Fruit fly (Drosophila melanogaster): ENCODE measurements around the gene Pop4.

Pop4 gene

DNA sequence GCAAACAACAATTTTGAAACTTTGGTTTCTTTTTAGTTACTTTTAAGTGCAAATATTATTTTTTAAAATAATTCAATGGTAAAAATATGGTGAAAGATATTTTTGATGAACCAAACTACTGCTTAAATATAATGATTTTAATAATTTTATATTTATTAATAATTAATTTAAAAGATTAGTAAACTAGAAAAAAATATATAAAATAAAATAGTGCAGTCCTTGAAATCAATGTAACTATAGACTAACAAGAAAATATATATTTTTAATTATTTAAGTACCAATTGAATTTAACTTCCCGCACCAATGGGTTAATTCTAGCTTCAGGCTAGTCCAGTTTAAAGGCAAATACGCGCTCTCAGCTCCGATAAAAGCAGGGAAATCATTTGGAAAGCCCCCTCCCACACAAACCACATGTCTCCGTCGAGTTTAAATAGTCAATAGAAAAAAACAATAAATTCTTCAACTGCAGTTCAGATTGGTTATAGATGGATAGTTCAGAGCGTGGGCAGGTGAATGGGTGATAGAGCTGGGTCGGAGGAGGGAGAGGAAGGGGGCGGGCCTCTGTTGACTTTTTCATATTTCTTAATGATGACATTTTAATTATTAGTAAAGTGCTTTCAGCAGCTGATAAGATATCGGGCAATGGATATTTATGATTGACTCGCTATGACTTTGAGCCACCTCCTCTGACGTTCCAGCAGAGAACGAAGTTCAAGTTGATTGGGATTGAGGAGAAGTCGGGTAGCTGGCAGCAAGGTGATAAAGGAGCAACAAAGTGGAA, 16.3 kb downstream of the Pop4 start:
- no peak for TF ChIP-seq pan (optimal IDR thresholded peaks at IDR 0.05)
- no peak for TF ChIP-seq br (GFP tag; optimal IDR thresholded peaks at IDR 0.05)
- TF ChIP-seq jim (GFP tag; optimal IDR thresholded peaks at IDR 0.05) = no peak
- TF ChIP-seq Rel (GFP tag; optimal IDR thresholded peaks at IDR 0.05) = no peak
- peak; percentile 1 for TF ChIP-seq Rel (tag; optimal IDR thresholded peaks at IDR 0.05)

DNA sequence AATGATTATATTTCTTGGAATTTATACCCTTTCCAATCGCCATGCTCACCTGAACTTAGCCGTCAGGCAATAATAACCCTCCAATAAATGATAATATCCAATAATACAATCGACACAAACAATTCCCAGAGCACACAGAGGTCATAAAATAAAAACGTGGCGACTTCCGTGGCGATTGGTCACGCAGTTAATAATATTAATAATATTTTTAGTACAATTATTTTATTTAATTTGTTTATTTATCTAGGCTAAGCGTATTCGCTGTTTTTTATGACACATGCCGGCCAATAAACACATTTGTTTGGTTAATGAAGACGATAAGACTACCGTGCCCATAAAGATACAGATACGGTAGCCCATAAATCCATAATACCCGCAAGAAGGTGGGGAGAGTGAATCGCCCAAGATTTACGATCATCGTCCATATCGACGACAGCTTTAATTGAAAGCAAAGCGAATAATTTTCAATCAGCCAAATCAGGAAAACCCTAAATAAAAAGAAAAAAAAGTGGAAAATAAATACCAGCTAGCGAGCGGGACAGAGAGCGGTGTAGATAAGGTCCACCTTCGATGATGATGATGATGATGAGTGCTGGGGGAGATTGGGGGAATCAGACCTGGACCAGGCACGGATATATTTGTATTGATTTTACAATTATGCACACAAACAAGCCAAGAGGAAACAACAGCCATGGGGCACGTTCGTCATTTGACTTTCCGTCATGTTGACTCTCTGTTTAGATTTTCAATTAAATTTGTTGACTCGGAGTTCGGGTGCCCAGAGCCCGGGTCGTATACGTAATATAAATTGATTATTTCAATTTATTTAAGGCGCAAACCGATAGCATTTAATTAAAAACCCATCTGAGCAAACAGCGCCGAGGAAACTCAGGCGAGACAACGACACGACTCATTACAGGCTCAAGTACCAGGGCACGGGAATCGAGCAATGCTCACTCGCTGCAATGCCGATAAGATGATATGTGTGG, 17.4 kb downstream of the Pop4 start:
- TF ChIP-seq Mio (GFP tag; optimal IDR thresholded peaks at IDR 0.05) = no peak
- TF ChIP-seq jim (GFP tag; optimal IDR thresholded peaks at IDR 0.05) = no peak
- TF ChIP-seq CG32264 (GFP tag; optimal IDR thresholded peaks at IDR 0.05) = no peak
- TF ChIP-seq br (GFP tag; optimal IDR thresholded peaks at IDR 0.05) = no peak
- TF ChIP-seq tai (GFP tag; optimal IDR thresholded peaks at IDR 0.05) = no peak
- TF ChIP-seq brk (GFP tag; optimal IDR thresholded peaks at IDR 0.05) = no peak
- TF ChIP-seq foxo (GFP tag; optimal IDR thresholded peaks at IDR 0.05) = no peak
- no peak for TF ChIP-seq GATAd (GFP tag; optimal IDR thresholded peaks at IDR 0.05)
- peak; percentile 88 for TF ChIP-seq Sp1 (GFP tag; optimal IDR thresholded peaks at IDR 0.05)
- no peak for TF ChIP-seq usp (GFP tag; optimal IDR thresholded peaks at IDR 0.05)
- TF ChIP-seq CG9705 (GFP tag; optimal IDR thresholded peaks at IDR 0.05) = peak; percentile 48
- no peak for TF ChIP-seq Vsx2 (GFP tag; optimal IDR thresholded peaks at IDR 0.05; ENCODE audit: partially characterized antibody)
- TF ChIP-seq Dfd (GFP tag; optimal IDR thresholded peaks at IDR 0.05) = no peak
- no peak for TF ChIP-seq N (GFP tag; optimal IDR thresholded peaks at IDR 0.05)
- no peak for TF ChIP-seq OdsH (GFP tag; optimal IDR thresholded peaks at IDR 0.05)
- no peak for TF ChIP-seq Hnf4 (GFP tag; optimal IDR thresholded peaks at IDR 0.05)
- TF ChIP-seq dl (GFP tag; optimal IDR thresholded peaks at IDR 0.05; ENCODE audit: insufficient read depth in 1 of 2, partially characterized antibody in 2 of 2) = no peak
- TF ChIP-seq h (GFP tag; optimal IDR thresholded peaks at IDR 0.05) = no peak
- no peak for TF ChIP-seq Dif (GFP tag; optimal IDR thresholded peaks at IDR 0.05; ENCODE audit: partially characterized antibody)
- no peak for TF ChIP-seq sv (GFP tag; optimal IDR thresholded peaks at IDR 0.05)
- no peak for TF ChIP-seq lola (GFP tag; optimal IDR thresholded peaks at IDR 0.05)
- no peak for TF ChIP-seq pan (optimal IDR thresholded peaks at IDR 0.05)
- peak; percentile 91 for TF ChIP-seq CrebA (GFP tag; optimal IDR thresholded peaks at IDR 0.05; ENCODE audit: borderline replicate concordance)
- TF ChIP-seq HLH106 (tag; optimal IDR thresholded peaks at IDR 0.05) = peak; percentile 66
- peak; percentile 46 for TF ChIP-seq sage (GFP tag; optimal IDR thresholded peaks at IDR 0.05)
- no peak for TF ChIP-seq Hr78 (GFP tag; optimal IDR thresholded peaks at IDR 0.05)
- no peak for TF ChIP-seq Jra (GFP tag; optimal IDR thresholded peaks at IDR 0.05)
- peak; percentile 44 for TF ChIP-seq rgr (GFP tag; optimal IDR thresholded peaks at IDR 0.05)
- TF ChIP-seq Hr83 (GFP tag; optimal IDR thresholded peaks at IDR 0.05; ENCODE audit: poor library complexity, severe bottlenecking) = peak; percentile 48
- no peak for TF ChIP-seq Rel (GFP tag; optimal IDR thresholded peaks at IDR 0.05)
- peak; percentile 75 for TF ChIP-seq Rel (tag; optimal IDR thresholded peaks at IDR 0.05)
- no peak for TF ChIP-seq woc (GFP tag; optimal IDR thresholded peaks at IDR 0.05)
- no peak for TF ChIP-seq Myc (optimal IDR thresholded peaks at IDR 0.05)
- no peak for TF ChIP-seq dmrt93B (GFP tag; optimal IDR thresholded peaks at IDR 0.05)

DNA sequence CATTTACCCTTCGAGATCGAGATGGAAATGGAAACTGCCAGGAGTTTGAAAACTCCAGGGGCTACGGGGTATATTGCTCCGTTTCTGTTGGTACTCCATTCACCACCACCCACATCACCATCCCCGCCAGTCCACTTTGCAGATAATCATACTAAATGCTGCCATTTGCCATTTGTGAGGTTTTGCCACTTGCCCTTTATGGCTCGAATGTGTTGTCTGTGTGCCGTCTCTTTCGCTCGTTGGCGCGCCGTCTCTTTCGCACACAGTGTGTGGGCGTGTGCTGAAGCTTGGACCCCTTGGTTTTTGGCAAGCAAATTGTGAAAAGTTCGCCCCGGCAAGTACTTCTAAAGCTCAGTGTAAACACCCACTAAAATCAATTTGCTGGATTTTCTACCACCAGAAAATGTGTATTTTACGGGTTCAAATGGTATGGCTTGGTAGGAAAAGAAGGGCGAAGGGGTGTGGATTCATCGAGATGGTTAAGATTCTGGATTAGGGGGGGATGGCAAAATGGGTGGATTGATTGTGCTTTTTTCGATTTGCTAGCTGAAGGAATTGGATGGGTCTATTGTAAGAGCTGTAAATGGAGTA, 19.8 kb downstream of the Pop4 start:
- TF ChIP-seq ey (GFP tag; optimal IDR thresholded peaks at IDR 0.05) (no peak), GATAd (GFP tag; optimal IDR thresholded peaks at IDR 0.05) (no peak), Hr83 (GFP tag; optimal IDR thresholded peaks at IDR 0.05; ENCODE audit: poor library complexity, severe bottlenecking) (no peak), dsf (GFP tag; optimal IDR thresholded peaks at IDR 0.05; ENCODE audit: borderline replicate concordance) (no peak), brk (GFP tag; optimal IDR thresholded peaks at IDR 0.05) (no peak), Mio (GFP tag; optimal IDR thresholded peaks at IDR 0.05) (no peak), sage (GFP tag; optimal IDR thresholded peaks at IDR 0.05) (no peak), tai (GFP tag; optimal IDR thresholded peaks at IDR 0.05) (no peak), Vsx2 (GFP tag; optimal IDR thresholded peaks at IDR 0.05; ENCODE audit: partially characterized antibody) (no peak)

Measured in whole organism, wandering third instar larva.